Fruit fly (Drosophila melanogaster): ENCODE data around the gene cona.

cona gene

dm6 chr3R:18412279-18413214 lies 26.9 kb downstream of the cona start, which contains the start of gene CG31122 (continued):
- TF ChIP-seq Gug (GFP tag; IDR thresholded peaks at IDR 0.05): peak; percentile 60; the same call in 2 of the 4 replicates
- no peak for TF ChIP-seq CG6654 (GFP tag; optimal IDR thresholded peaks at IDR 0.05)
- no peak for TF ChIP-seq CG8089 (GFP tag; optimal IDR thresholded peaks at IDR 0.05)
- no peak for TF ChIP-seq CG17359 (tag; optimal IDR thresholded peaks at IDR 0.05)
- TF ChIP-seq Sry-δ (GFP tag; optimal IDR thresholded peaks at IDR 0.05): peak; percentile 96
- TF ChIP-seq slp2 (GFP tag; optimal IDR thresholded peaks at IDR 0.05): no peak
- TF ChIP-seq CG10267 (tag; optimal IDR thresholded peaks at IDR 0.05): peak; percentile 73
- TF ChIP-seq CG30403 (GFP tag; optimal IDR thresholded peaks at IDR 0.05): peak; percentile 70
- TF ChIP-seq HLH3B (GFP tag; IDR thresholded peaks at IDR 0.05): peak; percentile 49; the same call in 1 of the 2 replicates
- no peak for TF ChIP-seq repo (GFP tag; optimal IDR thresholded peaks at IDR 0.05)
- no peak for TF ChIP-seq fd102C (GFP tag; optimal IDR thresholded peaks at IDR 0.05)
- no peak for TF ChIP-seq eve (GFP tag; optimal IDR thresholded peaks at IDR 0.05)
- peak; percentile 5 for TF ChIP-seq cwo (GFP tag; optimal IDR thresholded peaks at IDR 0.05)
- peak; percentile 88 for TF ChIP-seq Dp (GFP tag; optimal IDR thresholded peaks at IDR 0.05)
- TF ChIP-seq Spps (tag; optimal IDR thresholded peaks at IDR 0.05): no peak
- TF ChIP-seq jumu (GFP tag; optimal IDR thresholded peaks at IDR 0.05): peak; percentile 52
- TF ChIP-seq CG12071 (GFP tag; optimal IDR thresholded peaks at IDR 0.05): no peak
- TF ChIP-seq CG8359 (GFP tag; optimal IDR thresholded peaks at IDR 0.05; ENCODE audit: borderline replicate concordance): no peak
- TF ChIP-seq knrl (GFP tag; IDR thresholded peaks at IDR 0.05; ENCODE audit: partially characterized antibody): peak; percentile 96
- TF ChIP-seq Doc2 (GFP tag; IDR thresholded peaks at IDR 0.05): no peak
- peak; percentile 59 for TF ChIP-seq Chrac-16 (GFP tag; optimal IDR thresholded peaks at IDR 0.05)
- TF ChIP-seq chm (GFP tag; IDR thresholded peaks at IDR 0.05): no peak
- TF ChIP-seq ro (GFP tag; IDR thresholded peaks at IDR 0.05): no peak
- peak; percentile 65 for TF ChIP-seq zfh2 (GFP tag; optimal IDR thresholded peaks at IDR 0.05)
- TF ChIP-seq Tbp (GFP tag; optimal IDR thresholded peaks at IDR 0.05): no peak
- TF ChIP-seq Dip3 (GFP tag; optimal IDR thresholded peaks at IDR 0.05): peak; percentile 69
- peak; percentile 95 for TF ChIP-seq CG34224 (GFP tag; IDR thresholded peaks at IDR 0.05; ENCODE audit: partially characterized antibody)
- TF ChIP-seq Dad (GFP tag; optimal IDR thresholded peaks at IDR 0.05): peak; percentile 72
- peak in 1 of 2 experiments; percentile 48 for TF ChIP-seq Trl (optimal IDR thresholded peaks at IDR 0.05)
- peak; percentile 62 for TF ChIP-seq Trl (GFP tag; optimal IDR thresholded peaks at IDR 0.05)
- TF ChIP-seq kah (GFP tag; optimal IDR thresholded peaks at IDR 0.05): no peak
- TF ChIP-seq CG12942 (GFP tag; optimal IDR thresholded peaks at IDR 0.05): peak; percentile 35
- no peak for TF ChIP-seq CG7556 (GFP tag; optimal IDR thresholded peaks at IDR 0.05)
- no peak for TF ChIP-seq insv (GFP tag; optimal IDR thresholded peaks at IDR 0.05)
- no peak for TF ChIP-seq CG12219 (GFP tag; optimal IDR thresholded peaks at IDR 0.05)
- peak; percentile 62 for TF ChIP-seq CG3847 (GFP tag; IDR thresholded peaks at IDR 0.05)
- no peak for TF ChIP-seq wek (GFP tag; optimal IDR thresholded peaks at IDR 0.05)
- no peak for TF ChIP-seq CG15011 (GFP tag; optimal IDR thresholded peaks at IDR 0.05)
- no peak for TF ChIP-seq CG10209 (GFP tag; optimal IDR thresholded peaks at IDR 0.05)
- peak; percentile 23; the same call in 1 of the 3 replicates for TF ChIP-seq dysf (GFP tag; IDR thresholded peaks at IDR 0.05)
- TF ChIP-seq CG4707 (GFP tag; optimal IDR thresholded peaks at IDR 0.05): no peak
- no peak for TF ChIP-seq CG15269 (tag; optimal IDR thresholded peaks at IDR 0.05)
- TF ChIP-seq Hey (tag; optimal IDR thresholded peaks at IDR 0.05): no peak
- no peak for TF ChIP-seq CG9876 (GFP tag; optimal IDR thresholded peaks at IDR 0.05)
- no peak for TF ChIP-seq sr (GFP tag; IDR thresholded peaks at IDR 0.05)
- peak; percentile 59 for TF ChIP-seq CG30020 (tag; optimal IDR thresholded peaks at IDR 0.05)
- no peak for TF ChIP-seq klu (GFP tag; IDR thresholded peaks at IDR 0.05)
- TF ChIP-seq otp (GFP tag; IDR thresholded peaks at IDR 0.05): no peak
- peak; percentile 38 for TF ChIP-seq CG8924 (tag; optimal IDR thresholded peaks at IDR 0.05)
